Worm (Caenorhabditis elegans): Measurements from ENCODE around the gene cla-1.

DNA sequence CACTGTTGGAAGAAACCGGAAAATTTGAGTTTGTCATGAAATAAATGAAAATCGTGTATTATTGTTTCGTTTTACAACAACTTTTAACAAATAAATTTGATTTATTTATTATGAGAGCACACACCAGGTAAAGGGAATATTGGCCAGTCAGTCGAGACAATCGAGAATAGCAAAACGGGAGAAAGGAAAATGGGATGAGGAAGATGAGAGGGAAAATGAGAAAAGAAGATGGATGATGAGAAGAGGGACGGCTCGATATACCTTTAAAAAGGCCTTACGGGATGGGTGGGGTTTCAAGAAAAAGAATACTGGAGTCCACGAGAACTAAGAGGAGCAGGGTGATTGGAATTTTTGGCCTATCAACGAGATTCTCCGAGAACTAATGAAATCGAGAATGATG, 30.1 kb upstream of the cla-1 start:
- TF ChIP-seq ttx-3 (tag; optimal IDR thresholded peaks at IDR 0.05), result no peak
- TF ChIP-seq unc-86 (tag; optimal IDR thresholded peaks at IDR 0.05), result no peak
- no peak for TF ChIP-seq ama-1 (optimal IDR thresholded peaks at IDR 0.05)

All from whole organism, late embryonic.